Worm (Caenorhabditis elegans): ENCODE results near the gene lin-24.

- no peak for TF ChIP-seq lin-26 (GFP tag; IDR thresholded peaks at IDR 0.05)
- TF ChIP-seq ceh-58 (GFP tag; IDR thresholded peaks at IDR 0.05) = no peak
- TF ChIP-seq pbrm-1 (GFP tag; IDR thresholded peaks at IDR 0.05) = no peak
- no peak for TF ChIP-seq mes-4 (tag; optimal IDR thresholded peaks at IDR 0.05)
- TF ChIP-seq snpc-4 (GFP tag; optimal IDR thresholded peaks at IDR 0.05) = no peak
- TF ChIP-seq snpc-4 (tag; optimal IDR thresholded peaks at IDR 0.05) = peak in 2 of 4 experiments; percentile 33 to 42
- TF ChIP-seq somi-1 (GFP tag; optimal IDR thresholded peaks at IDR 0.05) = no peak
- TF ChIP-seq athp-1 (tag; optimal IDR thresholded peaks at IDR 0.05) = no peak
- TF ChIP-seq dpff-1 (tag; optimal IDR thresholded peaks at IDR 0.05) = no peak
- TF ChIP-seq tbx-9 (tag; optimal IDR thresholded peaks at IDR 0.05; ENCODE audit: borderline replicate concordance) = no peak
- peak in 1 of 3 experiments; percentile 28 for TF ChIP-seq lin-35 (GFP tag; optimal IDR thresholded peaks at IDR 0.05)
These were observed 8.2 kb upstream of the lin-24 start, which contains the start of the genes ddb-1 and M18.6 for ce11 chrIV:12121076-12121475.

Data from whole organism, young adult.